Worm (Caenorhabditis elegans): ENCODE data around the gene sftb-2.

DNA sequence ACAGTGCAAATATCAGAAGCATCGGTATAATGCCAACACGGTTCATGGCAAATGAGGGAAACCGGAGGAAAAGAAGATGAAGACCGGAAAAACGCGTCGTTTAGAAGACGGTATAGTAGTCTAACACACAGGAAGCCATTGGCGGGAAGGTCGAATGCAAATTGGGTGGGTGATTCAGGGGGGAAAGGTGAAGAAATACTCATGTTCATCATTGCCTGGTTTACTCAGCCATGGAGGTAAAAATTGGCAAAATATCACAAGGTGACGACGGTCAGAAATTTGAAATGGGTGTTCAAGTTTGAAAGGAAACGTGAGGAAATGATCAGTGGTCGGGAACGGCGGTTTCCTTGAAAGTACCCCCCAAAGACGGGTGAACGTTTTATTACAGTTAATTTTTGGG is 13.2 kb downstream of the sftb-2 start, which contains the start of gene W03F9.11:
- TF ChIP-seq ceh-9 (tag; optimal IDR thresholded peaks at IDR 0.05) (no peak), rnt-1 (tag; optimal IDR thresholded peaks at IDR 0.05) (no peak), lin-11 (tag; optimal IDR thresholded peaks at IDR 0.05) (no peak), tbx-2 (tag; optimal IDR thresholded peaks at IDR 0.05) (no peak), ceh-45 (GFP tag; IDR thresholded peaks at IDR 0.05) (no peak), gmeb-2 (tag; optimal IDR thresholded peaks at IDR 0.05) (no peak), ama-1 (optimal IDR thresholded peaks at IDR 0.05) (no peak), unc-55 (GFP tag; optimal IDR thresholded peaks at IDR 0.05) (no peak), pqm-1 (tag; optimal IDR thresholded peaks at IDR 0.05) (no peak), lim-6 (tag; optimal IDR thresholded peaks at IDR 0.05) (no peak), ets-4 (tag; optimal IDR thresholded peaks at IDR 0.05) (no peak), pha-4 (tag; optimal IDR thresholded peaks at IDR 0.05) (no peak), unc-3 (GFP tag; conservative IDR thresholded peaks at IDR 0.05) (no peak), unc-3 (tag; optimal IDR thresholded peaks at IDR 0.05) (no peak), pros-1 (tag; optimal IDR thresholded peaks at IDR 0.05) (no peak)
